Worm (Caenorhabditis elegans): Measurements from ENCODE around the gene Y53F4B.36.

The Y53F4B.36 gene

ce11 chrII:15173174-15173573 is 2.6 kb upstream of the Y53F4B.36 start (continued):
- TF ChIP-seq ceh-82 (tag; optimal IDR thresholded peaks at IDR 0.05) (peak; percentile 3 to 38 (median 17)), nhr-84 (tag; optimal IDR thresholded peaks at IDR 0.05) (no peak), nhr-28 (tag; optimal IDR thresholded peaks at IDR 0.05) (no peak), nhr-76 (tag; optimal IDR thresholded peaks at IDR 0.05) (no peak), sptf-1 (tag; optimal IDR thresholded peaks at IDR 0.05) (no peak), hpl-2 (GFP tag; optimal IDR thresholded peaks at IDR 0.05) (no peak), ztf-11 (tag; optimal IDR thresholded peaks at IDR 0.05) (no peak), jun-1 (tag; optimal IDR thresholded peaks at IDR 0.05) (peak; percentile 23), pqm-1 (tag; optimal IDR thresholded peaks at IDR 0.05) (no peak), unc-62 (GFP tag; optimal IDR thresholded peaks at IDR 0.05) (no peak), nhr-77 (tag; optimal IDR thresholded peaks at IDR 0.05) (peak; percentile 27), nhr-47 (tag; optimal IDR thresholded peaks at IDR 0.05) (peak; percentile 30), ets-5 (GFP tag; IDR thresholded peaks at IDR 0.05) (no peak), hlh-4 (tag; optimal IDR thresholded peaks at IDR 0.05) (no peak), F16B12.6 (tag; optimal IDR thresholded peaks at IDR 0.05) (no peak), zip-4 (GFP tag; optimal IDR thresholded peaks at IDR 0.05) (peak; percentile 34), lin-15B (tag; optimal IDR thresholded peaks at IDR 0.05) (no peak), C04F5.9 (tag; optimal IDR thresholded peaks at IDR 0.05) (no peak), ceh-63 (GFP tag; optimal IDR thresholded peaks at IDR 0.05) (no peak), egl-13 (tag; optimal IDR thresholded peaks at IDR 0.05) (no peak), nhr-20 (tag; optimal IDR thresholded peaks at IDR 0.05) (no peak), pag-3 (tag; optimal IDR thresholded peaks at IDR 0.05; ENCODE audit: borderline replicate concordance, insufficient read depth) (no peak), irx-1 (tag; optimal IDR thresholded peaks at IDR 0.05) (no peak), nhr-90 (tag; optimal IDR thresholded peaks at IDR 0.05; ENCODE audit: poor library complexity) (no peak), nhr-237 (tag; optimal IDR thresholded peaks at IDR 0.05) (peak; percentile 23), rnt-1 (tag; optimal IDR thresholded peaks at IDR 0.05) (peak; percentile 8), fkh-10 (GFP tag; optimal IDR thresholded peaks at IDR 0.05) (no peak), lin-14 (GFP tag; optimal IDR thresholded peaks at IDR 0.05) (peak; percentile 57), C16A3.4 (tag; optimal IDR thresholded peaks at IDR 0.05) (no peak), efl-1 (optimal IDR thresholded peaks at IDR 0.05) (peak; percentile 34 to 54), efl-1 (GFP tag; optimal IDR thresholded peaks at IDR 0.05 in 1 of 2) (peak; percentile 30 to 92), skn-1 (tag; optimal IDR thresholded peaks at IDR 0.05) (peak; percentile 98), egl-27 (tag; optimal IDR thresholded peaks at IDR 0.05) (no peak), unc-98 (GFP tag; IDR thresholded peaks at IDR 0.05) (no peak), snu-23 (GFP tag; optimal IDR thresholded peaks at IDR 0.05) (peak; percentile 40), tlp-1 (tag; optimal IDR thresholded peaks at IDR 0.05) (no peak), efl-3 (GFP tag; optimal IDR thresholded peaks at IDR 0.05) (no peak), grh-1 (GFP tag; IDR thresholded peaks at IDR 0.05) (no peak), unc-86 (tag; optimal IDR thresholded peaks at IDR 0.05) (no peak), ztf-4 (tag; optimal IDR thresholded peaks at IDR 0.05) (no peak), ces-1 (GFP tag; optimal IDR thresholded peaks at IDR 0.05) (no peak), fkh-8 (tag; optimal IDR thresholded peaks at IDR 0.05) (peak; percentile 83)

ce11 chrII:15174915-15175548 is 711 bp upstream of the Y53F4B.36 start, which contains the start of gene gst-31:
gst-31 (minus strand) TSS chrII:15174965.
- peak; percentile 81 for TF ChIP-seq fkh-8 (tag; optimal IDR thresholded peaks at IDR 0.05)
- TF ChIP-seq mef-2 (tag; optimal IDR thresholded peaks at IDR 0.05), result no peak
- TF ChIP-seq ceh-90 (tag; optimal IDR thresholded peaks at IDR 0.05), result no peak
- no peak for TF ChIP-seq mab-9 (GFP tag; IDR thresholded peaks at IDR 0.05)
- no peak for TF ChIP-seq nhr-76 (tag; optimal IDR thresholded peaks at IDR 0.05)
- peak; percentile 88 for TF ChIP-seq skn-1 (tag; optimal IDR thresholded peaks at IDR 0.05)
- TF ChIP-seq mep-1 (tag; optimal IDR thresholded peaks at IDR 0.05), result no peak
- TF ChIP-seq nhr-20 (tag; optimal IDR thresholded peaks at IDR 0.05), result no peak
- no peak for TF ChIP-seq nhr-237 (tag; optimal IDR thresholded peaks at IDR 0.05)
- no peak for TF ChIP-seq hlh-17 (GFP tag; optimal IDR thresholded peaks at IDR 0.05; ENCODE audit: borderline replicate concordance)
- TF ChIP-seq nhr-90 (tag; optimal IDR thresholded peaks at IDR 0.05; ENCODE audit: poor library complexity), result no peak
- peak in 1 of 2 experiments; percentile 16 for TF ChIP-seq lsy-2 (tag; optimal IDR thresholded peaks at IDR 0.05)
- TF ChIP-seq unc-86 (tag; optimal IDR thresholded peaks at IDR 0.05), result no peak
- TF ChIP-seq pqm-1 (tag; optimal IDR thresholded peaks at IDR 0.05), result no peak
- peak; percentile 50 for TF ChIP-seq blmp-1 (tag; optimal IDR thresholded peaks at IDR 0.05)
- TF ChIP-seq irx-1 (tag; optimal IDR thresholded peaks at IDR 0.05), result no peak
- no peak for TF ChIP-seq ceh-8 (GFP tag; optimal IDR thresholded peaks at IDR 0.05)
- TF ChIP-seq dsc-1 (tag; optimal IDR thresholded peaks at IDR 0.05), result no peak
- no peak for TF ChIP-seq lin-39 (tag; optimal IDR thresholded peaks at IDR 0.05)
- TF ChIP-seq lin-14 (GFP tag; optimal IDR thresholded peaks at IDR 0.05), result peak; percentile 61
- TF ChIP-seq snu-23 (GFP tag; optimal IDR thresholded peaks at IDR 0.05), result peak; percentile 28
- TF ChIP-seq unc-98 (GFP tag; IDR thresholded peaks at IDR 0.05), result no peak
- TF ChIP-seq ets-5 (GFP tag; IDR thresholded peaks at IDR 0.05), result no peak

Data from whole organism, L1 larva.